Fruit fly (Drosophila melanogaster) whole organism, embryonic: ENCODE measurements around the gene Rab10.

ENCODE experiments used
- BEAF-32 ChIP-seq: fragments of 200-800 bp; sonication (Bioruptor generic); optimal IDR thresholded peaks from 3 replicates; lab custom pipeline; 2017; ENCODE audit warnings: missing biosample characterization, missing genetic modification characterization, mild to moderate bottlenecking, moderate library complexity, missing genetic modification reagents
- Bgb ChIP-seq: fragments of 200-800 bp; sonication (Bioruptor generic); IDR thresholded peaks from 2 replicates; pipeline ENCODE4 v1.3.6; 2022; ENCODE audit warnings: missing biosample characterization, missing genetic modification characterization; ENCODE audit not compliant: partially characterized antibody
- CG1024 ChIP-seq: fragments of 200-800 bp; sonication (Bioruptor generic); IDR thresholded peaks from 2 replicates; pipeline ENCODE4 v1.3.6; 2022; ENCODE audit warnings: missing biosample characterization, missing genetic modification characterization
- CG12391 ChIP-seq: fragments of 200-800 bp; sonication (Bioruptor generic); optimal IDR thresholded peaks from 3 replicates; lab custom pipeline; 2018; ENCODE audit warnings: missing biosample characterization, mild to moderate bottlenecking, missing genetic modification characterization, moderate library complexity
- CG13287 ChIP-seq: fragments of 200-800 bp; sonication (Bioruptor generic); IDR thresholded peaks from 2 replicates; pipeline ENCODE4 v1.3.6; 2022; ENCODE audit warnings: missing biosample characterization, missing genetic modification characterization; ENCODE audit not compliant: partially characterized antibody
- CG1603 ChIP-seq: fragments of 200-800 bp; sonication (Bioruptor generic); optimal IDR thresholded peaks from 2 replicates; lab custom pipeline; 2019; ENCODE audit warnings: missing biosample characterization, mild to moderate bottlenecking, missing genetic modification characterization, moderate library complexity
- CG16813 ChIP-seq: fragments of 200-800 bp; sonication (Bioruptor generic); IDR thresholded peaks from 3 replicates; pipeline ENCODE4 v1.3.6; 2022; ENCODE audit warnings: missing biosample characterization, missing genetic modification characterization; ENCODE audit not compliant: partially characterized antibody
- CG17829 ChIP-seq: fragments of 200-800 bp; optimal IDR thresholded peaks from 2 replicates; lab custom pipeline; 2019; ENCODE audit warnings: missing biosample characterization, mild to moderate bottlenecking, missing genetic modification characterization, moderate library complexity
- CG1792 ChIP-seq: fragments of 200-800 bp; sonication (Bioruptor generic); optimal IDR thresholded peaks from 2 replicates; lab custom pipeline; 2016; ENCODE audit warnings: missing biosample characterization, missing genetic modification characterization
- CG18011 ChIP-seq: fragments of 200-800 bp; sonication (Bioruptor generic); optimal IDR thresholded peaks from 2 replicates; lab custom pipeline; 2017; ENCODE audit warnings: missing biosample characterization, missing genetic modification characterization, mild to moderate bottlenecking, moderate library complexity, missing genotype
- CG2199 ChIP-seq: fragments of 200-800 bp; sonication (Bioruptor generic); IDR thresholded peaks from 3 replicates; pipeline ENCODE4 v1.3.6; 2022; ENCODE audit warnings: missing biosample characterization, missing genetic modification characterization
- CG2678 ChIP-seq: fragments of 200-800 bp; sonication (Bioruptor generic); optimal IDR thresholded peaks from 3 replicates; lab custom pipeline; 2019; ENCODE audit warnings: missing biosample characterization, mild to moderate bottlenecking, missing genetic modification characterization, moderate library complexity
- CG2712 ChIP-seq: fragments of 200-800 bp; optimal IDR thresholded peaks from 3 replicates; lab custom pipeline; 2019; ENCODE audit warnings: missing biosample characterization, mild to moderate bottlenecking, missing genetic modification characterization, moderate library complexity
- CG31365 ChIP-seq: fragments of 200-800 bp; sonication (Bioruptor generic); optimal IDR thresholded peaks from 2 replicates; lab custom pipeline; 2018; ENCODE audit warnings: missing biosample characterization, mild to moderate bottlenecking, missing genetic modification characterization
- CG32532 ChIP-seq: fragments of 200-800 bp; sonication (Bioruptor generic); IDR thresholded peaks from 2 replicates; pipeline ENCODE4 v1.3.6; 2022; ENCODE audit warnings: missing biosample characterization, missing genetic modification characterization
- CG3838 ChIP-seq: fragments of 200-800 bp; sonication (Bioruptor generic); optimal IDR thresholded peaks from 3 replicates; lab custom pipeline; 2016; ENCODE audit warnings: missing biosample characterization, missing genetic modification characterization
- CG4328 ChIP-seq: fragments of 200-800 bp; sonication (Bioruptor generic); optimal IDR thresholded peaks from 3 replicates; lab custom pipeline; 2017; ENCODE audit warnings: missing biosample characterization, missing genetic modification reagents, missing genetic modification characterization
- CG4617 ChIP-seq: fragments of 200-800 bp; sonication (Bioruptor generic); optimal IDR thresholded peaks from 3 replicates; lab custom pipeline; 2016; ENCODE audit warnings: missing biosample characterization, missing genetic modification characterization, borderline replicate concordance
- CG7745 ChIP-seq: fragments of 200-800 bp; sonication (Bioruptor generic); optimal IDR thresholded peaks from 2 replicates; lab custom pipeline; 2018; ENCODE audit warnings: missing biosample characterization, mild to moderate bottlenecking, missing genetic modification characterization, moderate library complexity
- CG7839 ChIP-seq: fragments of 200-800 bp; sonication (Bioruptor generic); optimal IDR thresholded peaks from 3 replicates; lab custom pipeline; 2018; ENCODE audit warnings: missing biosample characterization, mild to moderate bottlenecking, missing genetic modification characterization, moderate library complexity
- CG7963 ChIP-seq: fragments of 200-800 bp; sonication (Bioruptor generic); IDR thresholded peaks from 3 replicates; pipeline ENCODE4 v1.3.6; 2022; ENCODE audit warnings: missing biosample characterization, missing genetic modification characterization; ENCODE audit not compliant: partially characterized antibody
- CG8089 ChIP-seq: fragments of 200-800 bp; sonication (Bioruptor generic); optimal IDR thresholded peaks from 3 replicates; lab custom pipeline; 2016; ENCODE audit warnings: missing biosample characterization, missing genetic modification characterization
- CG8924 ChIP-seq: fragments of 200-800 bp; optimal IDR thresholded peaks from 3 replicates; lab custom pipeline; 2019; ENCODE audit warnings: missing biosample characterization, mild to moderate bottlenecking, missing genetic modification characterization, moderate library complexity
- Drgx ChIP-seq: fragments of 200-800 bp; sonication (Bioruptor generic); IDR thresholded peaks from 2 replicates; pipeline ENCODE4 v1.3.6; 2022; ENCODE audit warnings: missing biosample characterization, missing genetic modification characterization
- HmgZ ChIP-seq: fragments of 200-800 bp; sonication (Bioruptor generic); optimal IDR thresholded peaks from 2 replicates; lab custom pipeline; 2018; ENCODE audit warnings: missing biosample characterization, mild to moderate bottlenecking, missing genetic modification characterization
- Hr39 ChIP-seq: fragments of >200 bp; optimal IDR thresholded peaks from 2 replicates; lab custom pipeline; 2017
- Ptx1 ChIP-seq: fragments of 200-800 bp; sonication (Bioruptor generic); IDR thresholded peaks from 2 replicates; pipeline ENCODE4 v1.3.6; 2022; ENCODE audit warnings: missing biosample characterization, missing genetic modification characterization
- Sry-β ChIP-seq: fragments of 200-800 bp; sonication (Bioruptor generic); optimal IDR thresholded peaks from 2 replicates; lab custom pipeline; 2018; ENCODE audit warnings: missing biosample characterization, mild to moderate bottlenecking, missing genetic modification characterization, moderate library complexity
- Xbp1 ChIP-seq: fragments of 200-800 bp; sonication (Bioruptor generic); optimal IDR thresholded peaks from 3 replicates; lab custom pipeline; 2016; ENCODE audit warnings: missing biosample characterization, mild to moderate bottlenecking, missing genetic modification characterization
- Xrp1 ChIP-seq: fragments of 200-800 bp; sonication (Bioruptor generic); IDR thresholded peaks from 2 replicates; pipeline ENCODE4 v1.3.6; 2022; ENCODE audit warnings: missing biosample characterization, missing genetic modification characterization
- cg ChIP-seq: fragments of 200-800 bp; sonication (Bioruptor generic); optimal IDR thresholded peaks from 3 replicates; lab custom pipeline; 2019; ENCODE audit warnings: missing biosample characterization, mild to moderate bottlenecking, missing genetic modification characterization, moderate library complexity
- dm ChIP-seq: fragments of 200-800 bp; sonication (Bioruptor generic); optimal IDR thresholded peaks from 3 replicates; lab custom pipeline; 2016; ENCODE audit warnings: missing biosample characterization, missing genetic modification characterization
- emc ChIP-seq: fragments of 200-800 bp; sonication (Bioruptor generic); optimal IDR thresholded peaks from 2 replicates; lab custom pipeline; 2016; ENCODE audit warnings: missing biosample characterization, missing genetic modification characterization
- fru ChIP-seq: fragments of >200 bp; optimal IDR thresholded peaks from 2 replicates; lab custom pipeline; 2017
- her ChIP-seq: fragments of 200-800 bp; sonication (Bioruptor generic); optimal IDR thresholded peaks from 2 replicates; lab custom pipeline; 2016; ENCODE audit warnings: missing biosample characterization, missing genetic modification characterization
- insv ChIP-seq, 2 experiments: fragments of 200-800 bp; sonication (Bioruptor generic); optimal IDR thresholded peaks; 3 replicates each; lab custom pipeline; 2016 to 2018; ENCODE audit warnings: missing biosample characterization in 2 of 2, missing genetic modification characterization in 2 of 2
- jumu ChIP-seq: fragments of 200-800 bp; sonication (Bioruptor generic); optimal IDR thresholded peaks from 3 replicates; lab custom pipeline; 2016; ENCODE audit warnings: missing biosample characterization, missing genetic modification characterization
- kah ChIP-seq: fragments of 200-800 bp; sonication (Bioruptor generic); optimal IDR thresholded peaks from 2 replicates; lab custom pipeline; 2018; ENCODE audit warnings: missing biosample characterization, mild to moderate bottlenecking, missing genetic modification characterization
- mam ChIP-seq: fragments of 200-800 bp; sonication (Bioruptor generic); optimal IDR thresholded peaks from 3 replicates; lab custom pipeline; 2016; ENCODE audit warnings: missing biosample characterization, missing genetic modification characterization
- mirr ChIP-seq: fragments of 200-800 bp; sonication (Bioruptor generic); optimal IDR thresholded peaks from 3 replicates; lab custom pipeline; 2018; ENCODE audit warnings: missing biosample characterization, mild to moderate bottlenecking, missing genetic modification characterization
- nmo ChIP-seq: fragments of 200-800 bp; sonication (Bioruptor generic); optimal IDR thresholded peaks from 2 replicates; lab custom pipeline; 2018; ENCODE audit warnings: missing biosample characterization, mild to moderate bottlenecking, missing genetic modification characterization, moderate library complexity
- nom ChIP-seq: fragments of 200-800 bp; sonication (Bioruptor generic); optimal IDR thresholded peaks from 2 replicates; lab custom pipeline; 2017; ENCODE audit warnings: missing biosample characterization, missing genetic modification characterization, mild to moderate bottlenecking, moderate library complexity, missing genetic modification reagents
- onecut ChIP-seq: fragments of 200-800 bp; sonication (Bioruptor generic); IDR thresholded peaks from 2 replicates; pipeline ENCODE4 v1.3.6; 2022; ENCODE audit warnings: missing biosample characterization, missing genetic modification characterization
- otp ChIP-seq: fragments of 200-800 bp; sonication (Bioruptor generic); IDR thresholded peaks from 3 replicates; pipeline ENCODE4, ENCODE4 v1.3.6; 2022; ENCODE audit warnings: missing biosample characterization, missing genetic modification characterization
- pum ChIP-seq: fragments of 200-800 bp; sonication (Bioruptor generic); optimal IDR thresholded peaks from 2 replicates; lab custom pipeline; 2016; ENCODE audit warnings: missing biosample characterization, missing genetic modification characterization
- repo ChIP-seq: fragments of 200-800 bp; sonication (Bioruptor generic); optimal IDR thresholded peaks from 2 replicates; lab custom pipeline; 2016; ENCODE audit warnings: missing biosample characterization, missing genetic modification characterization
- toy ChIP-seq: fragments of 200-800 bp; sonication (Bioruptor generic); IDR thresholded peaks from 2 replicates; pipeline ENCODE4 v1.3.6; 2022; ENCODE audit warnings: missing biosample characterization, missing genetic modification characterization
- zen ChIP-seq: fragments of 200-800 bp; sonication (Bioruptor generic); optimal IDR thresholded peaks from 3 replicates; lab custom pipeline; 2018; ENCODE audit warnings: missing biosample characterization, mild to moderate bottlenecking, missing genetic modification characterization, moderate library complexity
- zfh1 ChIP-seq: fragments of 200-800 bp; sonication (Bioruptor generic); IDR thresholded peaks from 3 replicates; pipeline ENCODE4 v1.3.6; 2022; ENCODE audit warnings: missing biosample characterization, missing genetic modification characterization

Rab10 gene

DNA sequence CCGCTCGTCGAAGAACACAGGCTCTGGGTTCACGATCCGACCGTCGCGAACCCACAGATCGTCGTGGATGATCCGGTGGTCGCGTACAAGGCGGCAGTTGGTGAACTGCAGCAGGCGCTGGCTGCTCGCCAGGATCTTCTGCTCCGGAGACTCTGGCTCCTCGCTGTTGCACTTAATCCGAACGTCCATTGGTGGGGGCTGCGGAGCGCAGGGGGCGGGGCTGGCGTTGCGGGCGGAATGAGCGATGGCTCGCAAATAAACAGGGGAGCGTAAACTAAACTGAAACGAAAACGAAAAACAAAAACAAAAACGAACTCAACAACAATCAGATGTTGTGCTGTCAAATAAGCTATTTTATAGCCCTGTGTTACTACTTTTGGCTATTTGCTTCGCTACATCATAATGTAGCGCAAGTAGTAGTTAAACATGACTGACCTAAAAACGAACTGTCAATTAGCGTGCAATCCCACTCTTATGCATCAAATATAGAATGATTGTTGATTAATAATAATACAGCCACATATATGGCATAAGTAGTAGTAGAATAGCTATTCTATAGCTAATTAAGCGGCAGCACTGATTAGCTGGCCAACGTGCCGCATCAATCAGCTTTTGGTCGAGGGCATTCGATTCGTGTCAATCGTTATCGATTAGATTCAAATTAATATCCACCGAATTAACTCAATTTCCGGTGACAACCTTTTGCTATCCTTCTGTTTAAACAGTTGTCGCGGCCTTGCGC is 5.9 kb downstream of the Rab10 start, which contains the start of gene CG17065 (continued):
- TF ChIP-seq CG8924 (tag; lab: Kevin White, UChicago) (peak; percentile 20), CG4617 (GFP tag; lab: Kevin White, UChicago) (peak; percentile 39), Bgb (0 out of 2 replicates have a peak, but pooled peaks have one; percentile 20), CG2678 (tag; lab: Kevin White, UChicago) (no peak), CG4328 (GFP tag; lab: Kevin White, UChicago) (no peak), CG31365 (no peak), fru (lab: Kevin White, UChicago) (no peak), toy (GFP tag; lab: Robert Waterston, UW) (no peak), CG17829 (tag; lab: Kevin White, UChicago) (peak; percentile 32), CG3838 (no peak), cg (GFP tag; lab: Kevin White, UChicago) (no peak), otp (GFP tag; lab: Robert Waterston, UW) (0 out of 3 replicates have a peak, but pooled peaks have one; percentile 24), CG8089 (GFP tag; lab: Kevin White, UChicago) (peak; percentile 17), CG7839 (peak; percentile 31), jumu (peak; percentile 13), Xrp1 (GFP tag; lab: Robert Waterston, UW) (no peak), CG32532 (GFP tag; lab: Robert Waterston, UW) (0 out of 2 replicates have a peak, but pooled peaks have one; percentile 32), CG1792 (GFP tag; lab: Kevin White, UChicago) (no peak), CG12391 (tag; lab: Kevin White, UChicago) (peak; percentile 49), dm (GFP tag; lab: Kevin White, UChicago) (peak; percentile 10), CG2199 (GFP tag; lab: Robert Waterston, UW) (no peak), CG7963 (GFP tag; lab: Robert Waterston, UW) (peak; percentile 41; the same call in 1 of the 3 replicates), nom (GFP tag; lab: Kevin White, UChicago) (no peak), Drgx (GFP tag; lab: Robert Waterston, UW) (no peak), CG18011 (peak; percentile 97), Sry-β (GFP tag; lab: Kevin White, UChicago) (peak; percentile 98), emc (GFP tag; lab: Kevin White, UChicago) (peak; percentile 21), Xbp1 (GFP tag; lab: Kevin White, UChicago) (peak; percentile 23), CG13287 (GFP tag; lab: Robert Waterston, UW) (0 out of 2 replicates have a peak, but pooled peaks have one; percentile 35), CG7745 (tag; lab: Kevin White, UChicago) (no peak), Ptx1 (GFP tag; lab: Robert Waterston, UW) (0 out of 2 replicates have a peak, but pooled peaks have one; percentile 15), BEAF-32 (GFP tag; lab: Kevin White, UChicago) (peak; percentile 46), repo (GFP tag; lab: Kevin White, UChicago) (peak; percentile 22), mirr (no peak), onecut (GFP tag; lab: Robert Waterston, UW) (peak; percentile 37; the same call in 1 of the 2 replicates), pum (peak; percentile 41), CG1024 (GFP tag; lab: Robert Waterston, UW) (no peak), zen (tag; lab: Kevin White, UChicago) (peak; percentile 60), insv (GFP tag; optimal IDR thresholded peaks at IDR 0.05; lab: Kevin White, UChicago) (peak in 1 of 2 experiments; percentile 5), Hr39 (lab: Kevin White, UChicago) (no peak), CG1603 (tag; lab: Kevin White, UChicago) (peak; percentile 70), nmo (GFP tag; lab: Kevin White, UChicago) (peak; percentile 65), her (GFP tag; lab: Kevin White, UChicago) (peak; percentile 10), HmgZ (tag; lab: Kevin White, UChicago) (peak; percentile 43), CG2712 (peak; percentile 31), zfh1 (GFP tag; lab: Robert Waterston, UW) (peak; percentile 58; the same call in 2 of the 3 replicates), mam (GFP tag; lab: Kevin White, UChicago) (peak; percentile 46), CG16813 (peak; percentile 57; the same call in 2 of the 3 replicates), kah (GFP tag; lab: Kevin White, UChicago) (no peak)
